Fruit fly (Drosophila melanogaster): ENCODE data around the gene CG34355.

The CG34355 gene

dm6 chr3R:23822969-23823368, 19.3 kb downstream of the CG34355 start:
- TF ChIP-seq Awh (GFP tag; IDR thresholded peaks at IDR 0.05) (0 out of 2 replicates have a peak, but pooled peaks have one; percentile 36), abd-A (tag; optimal IDR thresholded peaks at IDR 0.05) (peak; percentile 50), vvl (GFP tag; IDR thresholded peaks at IDR 0.05) (peak; percentile 66), Atf-2 (GFP tag; optimal IDR thresholded peaks at IDR 0.05) (no peak), Chrac-16 (GFP tag; optimal IDR thresholded peaks at IDR 0.05) (no peak), sens (GFP tag) (peak; percentile 2), CG17359 (tag; optimal IDR thresholded peaks at IDR 0.05) (no peak), CG18011 (GFP tag; optimal IDR thresholded peaks at IDR 0.05) (no peak), CG13624 (GFP tag; optimal IDR thresholded peaks at IDR 0.05) (no peak), CG8089 (GFP tag; optimal IDR thresholded peaks at IDR 0.05) (no peak), mld (GFP tag; IDR thresholded peaks at IDR 0.05; ENCODE audit: partially characterized antibody) (no peak), CG17186 (GFP tag; optimal IDR thresholded peaks at IDR 0.05) (no peak), sd (tag; optimal IDR thresholded peaks at IDR 0.05) (peak; percentile 48), CG11456 (GFP tag; IDR thresholded peaks at IDR 0.05) (no peak)

- TF ChIP-seq Pdp1 (GFP tag; optimal IDR thresholded peaks at IDR 0.05) (peak in 1 of 2 experiments; percentile 80), Blimp-1 (GFP tag; optimal IDR thresholded peaks at IDR 0.05) (peak; percentile 27), CG11723 (GFP tag; optimal IDR thresholded peaks at IDR 0.05) (no peak), sc (optimal IDR thresholded peaks at IDR 0.05) (no peak), sc (GFP tag; optimal IDR thresholded peaks at IDR 0.05) (no peak), CG9932 (GFP tag; IDR thresholded peaks at IDR 0.05) (0 out of 2 replicates have a peak, but pooled peaks have one; percentile 9), pfk (GFP tag; optimal IDR thresholded peaks at IDR 0.05) (no peak)
These were observed 20.0 kb downstream of the CG34355 start for dm6 chr3R:23823678-23824077.

DNA sequence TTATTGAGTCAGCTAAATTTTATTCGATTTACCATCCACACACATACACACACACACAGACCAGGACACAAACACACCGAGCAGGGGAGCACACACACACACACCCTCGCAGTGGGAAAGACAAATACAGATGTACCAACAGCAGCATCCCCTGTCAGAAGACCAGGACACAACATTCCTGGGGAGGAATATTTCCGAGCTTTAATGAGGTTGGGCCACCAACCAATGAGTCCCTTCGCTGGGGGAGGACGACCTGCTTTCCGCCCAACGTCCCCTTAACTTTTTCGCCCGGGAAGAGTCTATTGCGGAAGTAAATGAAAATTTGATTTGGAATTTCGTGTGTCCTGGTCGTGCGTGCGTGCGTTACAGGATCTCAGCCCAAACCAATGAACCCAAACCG, 23.4 kb downstream of the CG34355 start:
- peak; percentile 29 for TF ChIP-seq Deaf1 (tag; optimal IDR thresholded peaks at IDR 0.05)
- TF ChIP-seq CG17328 (GFP tag; IDR thresholded peaks at IDR 0.05): no peak
- TF ChIP-seq cg (GFP tag; optimal IDR thresholded peaks at IDR 0.05): peak; percentile 51
- 0 out of 2 replicates have a peak, but pooled peaks have one; percentile 18 for TF ChIP-seq wdn (GFP tag; IDR thresholded peaks at IDR 0.05)
- peak; percentile 76 for TF ChIP-seq Hey (tag; optimal IDR thresholded peaks at IDR 0.05)
- 0 out of 3 replicates have a peak, but pooled peaks have one; percentile 17 for TF ChIP-seq CG11456 (GFP tag; IDR thresholded peaks at IDR 0.05)
- peak; percentile 74 for TF ChIP-seq Nf-YC (tag; optimal IDR thresholded peaks at IDR 0.05)
- no peak for TF ChIP-seq CG1529 (GFP tag; optimal IDR thresholded peaks at IDR 0.05)
- TF ChIP-seq NfI (GFP tag; optimal IDR thresholded peaks at IDR 0.05): no peak
- TF ChIP-seq lov (optimal IDR thresholded peaks at IDR 0.05): no peak
- TF ChIP-seq lov (GFP tag; IDR thresholded peaks at IDR 0.05): 0 out of 3 replicates have a peak, but pooled peaks have one; percentile 18
- TF ChIP-seq sqz (GFP tag; optimal IDR thresholded peaks at IDR 0.05): no peak
- TF ChIP-seq CG18599 (GFP tag; optimal IDR thresholded peaks at IDR 0.05): peak; percentile 9
- TF ChIP-seq Nf-YB (GFP tag; optimal IDR thresholded peaks at IDR 0.05): peak; percentile 65
- peak; percentile 70 for TF ChIP-seq abd-A (tag; optimal IDR thresholded peaks at IDR 0.05)
- peak; percentile 86 for TF ChIP-seq nerfin-1 (tag; optimal IDR thresholded peaks at IDR 0.05)
- peak; percentile 79 for TF ChIP-seq sd (tag; optimal IDR thresholded peaks at IDR 0.05)
- TF ChIP-seq CG32532 (GFP tag; IDR thresholded peaks at IDR 0.05): peak; percentile 16; the same call in 1 of the 2 replicates
- no peak for TF ChIP-seq CG10543 (GFP tag; optimal IDR thresholded peaks at IDR 0.05)
- TF ChIP-seq Med (GFP tag): peak; percentile 40
- TF ChIP-seq CG5245 (GFP tag; optimal IDR thresholded peaks at IDR 0.05): no peak

Measured in whole organism, embryonic.